Worm (Caenorhabditis elegans) whole organism, L3 larva: ENCODE data around the gene srh-290.

Source experiments
- ama-1 ChIP-seq: fragments of 150-350 bp; optimal IDR thresholded peaks from 2 replicates; lab custom pipeline; 2018
- fkh-2 ChIP-seq: fragments of 150-350 bp; optimal IDR thresholded peaks from 2 replicates; lab custom pipeline; 2014; ENCODE audit warnings: missing biosample characterization, missing genetic modification reagents, missing genetic modification characterization
- lin-39 ChIP-seq: fragments of 150-350 bp; optimal IDR thresholded peaks from 2 replicates; lab custom pipeline; 2018; ENCODE audit warnings: missing biosample characterization, missing genetic modification reagents, missing genetic modification characterization
- nfya-1 ChIP-seq: sonication (generic microtip); optimal IDR thresholded peaks from 2 replicates; lab custom pipeline; 2017; ENCODE audit warnings: missing genetic modification characterization, mild to moderate bottlenecking, missing compliant biosample characterization, antibody characterized with exemption, moderate library complexity; ENCODE audit not compliant: insufficient read depth
- nhr-77 ChIP-seq: fragments of 150-350 bp; optimal IDR thresholded peaks from 2 replicates; lab custom pipeline; 2014; ENCODE audit warnings: missing biosample characterization, missing genetic modification characterization
- pha-4 ChIP-seq: fragments of 150-350 bp; optimal IDR thresholded peaks from 2 replicates; lab custom pipeline; 2014; ENCODE audit warnings: missing biosample characterization, missing genetic modification reagents, missing genetic modification characterization
- sea-2 ChIP-seq: fragments of 150-350 bp; sonication (generic microtip); optimal IDR thresholded peaks from 4 replicates; lab custom pipeline; 2014; ENCODE audit warnings: missing biosample characterization, missing genetic modification reagents, missing genetic modification characterization
- snpc-4 ChIP-seq: fragments of 150-350 bp; optimal IDR thresholded peaks from 2 replicates; lab custom pipeline; 2014; ENCODE audit warnings: missing biosample characterization, missing genetic modification characterization
- unc-39 ChIP-seq: sonication (generic microtip); optimal IDR thresholded peaks from 4 replicates; lab custom pipeline; 2017; ENCODE audit warnings: missing biosample characterization, missing genetic modification characterization
- unc-62 ChIP-seq: fragments of 150-350 bp; sonication (generic microtip); optimal IDR thresholded peaks from 4 replicates; lab custom pipeline; 2014; ENCODE audit warnings: missing biosample characterization, missing genetic modification reagents, missing genetic modification characterization
- zag-1 ChIP-seq: fragments of 150-350 bp; optimal IDR thresholded peaks from 2 replicates; lab custom pipeline; 2014; ENCODE audit warnings: missing biosample characterization, missing genetic modification characterization
- ztf-11 ChIP-seq: fragments of 150-350 bp; optimal IDR thresholded peaks from 2 replicates; lab custom pipeline; 2014; ENCODE audit warnings: missing biosample characterization, missing genetic modification characterization

DNA sequence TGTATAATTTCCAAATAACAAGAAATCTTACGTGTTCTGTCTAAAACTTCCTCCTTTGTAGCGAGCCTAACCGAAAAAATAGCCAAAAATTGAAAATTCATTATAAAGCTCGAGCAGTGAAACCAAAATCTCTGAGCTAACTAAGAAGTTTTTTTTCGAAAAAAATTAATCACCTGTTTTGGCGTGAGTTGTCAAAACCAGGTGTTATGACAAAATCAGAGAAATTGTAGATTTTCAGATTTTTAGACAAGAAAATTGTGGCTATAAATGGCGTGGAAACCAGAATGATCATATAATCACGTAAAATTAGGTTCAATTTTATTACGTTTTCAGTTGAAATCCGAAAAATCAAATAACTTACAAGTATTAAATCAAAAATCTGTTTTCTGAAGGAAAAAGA is 17.2 kb upstream of the srh-290 start, which contains the start of gene sre-21:
- no peak for TF ChIP-seq unc-62 (GFP tag; lab: Kevin White, UChicago)
- TF ChIP-seq zag-1: no peak
- no peak for TF ChIP-seq fkh-2 (tag; lab: Kevin White, UChicago)
- no peak for TF ChIP-seq ama-1 (lab: Kevin White, UChicago)
- TF ChIP-seq ztf-11: no peak
- TF ChIP-seq pha-4 (tag; lab: Kevin White, UChicago): no peak
- no peak for TF ChIP-seq nhr-77 (tag; lab: Kevin White, UChicago)
- TF ChIP-seq snpc-4 (tag; lab: Kevin White, UChicago): no peak
- TF ChIP-seq lin-39 (tag; lab: Kevin White, UChicago): no peak
- TF ChIP-seq sea-2: no peak
- TF ChIP-seq nfya-1 (tag; lab: Kevin White, UChicago): no peak
- TF ChIP-seq unc-39 (tag; lab: Kevin White, UChicago): no peak
